Worm (Caenorhabditis elegans): ENCODE data around the gene F18A1.7.
A peak's percentile ranks its signal among the peaks of the same experiment; 100 is the strongest.

Gene F18A1.7

ce11 chrII:7669409-7669808 is 5.9 kb upstream of the F18A1.7 start (continued):
- TF ChIP-seq nhr-25 (tag; optimal IDR thresholded peaks at IDR 0.05; ENCODE audit: borderline replicate concordance, insufficient read depth) (peak; percentile 40), duxl-1 (tag; optimal IDR thresholded peaks at IDR 0.05; ENCODE audit: poor library complexity) (no peak), zfp-2 (tag; optimal IDR thresholded peaks at IDR 0.05) (no peak), aha-1 (tag) (peak; percentile 57), unc-39 (tag; optimal IDR thresholded peaks at IDR 0.05) (no peak), mdt-29 (GFP tag; IDR thresholded peaks at IDR 0.05) (no peak), mep-1 (tag; optimal IDR thresholded peaks at IDR 0.05) (peak; percentile 68), fkh-10 (GFP tag; optimal IDR thresholded peaks at IDR 0.05) (no peak), hif-1 (tag; optimal IDR thresholded peaks at IDR 0.05) (peak in 1 of 2 experiments; percentile 11), aly-2 (tag; optimal IDR thresholded peaks at IDR 0.05) (no peak), Y105C5A.15 (GFP tag; IDR thresholded peaks at IDR 0.05) (no peak), nhr-77 (tag; optimal IDR thresholded peaks at IDR 0.05) (peak; percentile 63), lin-39 (tag; optimal IDR thresholded peaks at IDR 0.05) (no peak), T20F7.1 (GFP tag; optimal IDR thresholded peaks at IDR 0.05) (no peak), php-3 (GFP tag; IDR thresholded peaks at IDR 0.05) (no peak), Y48G9A.11 (GFP tag; IDR thresholded peaks at IDR 0.05) (no peak), ZK337.2 (GFP tag; IDR thresholded peaks at IDR 0.05) (no peak), dpl-1 (GFP tag; optimal IDR thresholded peaks at IDR 0.05) (peak; percentile 18), rbr-2 (tag; optimal IDR thresholded peaks at IDR 0.05) (peak; percentile 48), spr-1 (tag; optimal IDR thresholded peaks at IDR 0.05) (no peak), nhr-42 (GFP tag; IDR thresholded peaks at IDR 0.05) (no peak), nhr-41 (GFP tag; IDR thresholded peaks at IDR 0.05) (no peak), Y75B8A.6 (GFP tag; IDR thresholded peaks at IDR 0.05) (no peak), ceh-82 (tag; optimal IDR thresholded peaks at IDR 0.05) (no peak), zag-1 (tag; optimal IDR thresholded peaks at IDR 0.05) (no peak), ceh-20 (GFP tag; IDR thresholded peaks at IDR 0.05) (no peak), fos-1 (tag; optimal IDR thresholded peaks at IDR 0.05) (no peak), F37D6.2 (tag; optimal IDR thresholded peaks at IDR 0.05) (no peak), mxl-2 (GFP tag; conservative IDR thresholded peaks at IDR 0.05) (no peak), ctbp-1 (GFP tag; IDR thresholded peaks at IDR 0.05) (no peak), nhr-102 (tag; optimal IDR thresholded peaks at IDR 0.05) (no peak), tra-1 (GFP tag; IDR thresholded peaks at IDR 0.05) (no peak), lin-1 (GFP tag; IDR thresholded peaks at IDR 0.05) (no peak), spr-3 (GFP tag; optimal IDR thresholded peaks at IDR 0.05) (no peak), dmd-8 (GFP tag; IDR thresholded peaks at IDR 0.05) (no peak), lsy-2 (tag; optimal IDR thresholded peaks at IDR 0.05) (peak in 1 of 2 experiments; percentile 58), ceh-62 (tag; optimal IDR thresholded peaks at IDR 0.05) (no peak), ztf-7 (tag; optimal IDR thresholded peaks at IDR 0.05) (no peak), unc-62 (GFP tag; optimal IDR thresholded peaks at IDR 0.05 in 1 of 2) (peak in 1 of 2 experiments; percentile 28), unc-62 (tag; optimal IDR thresholded peaks at IDR 0.05) (no peak), F49E8.2 (tag; optimal IDR thresholded peaks at IDR 0.05; ENCODE audit: borderline replicate concordance) (no peak), F10B5.3 (tag; optimal IDR thresholded peaks at IDR 0.05) (no peak), daf-8 (GFP tag; IDR thresholded peaks at IDR 0.05) (no peak), hlh-11 (tag; optimal IDR thresholded peaks at IDR 0.05) (peak; percentile 50), lir-3 (tag; optimal IDR thresholded peaks at IDR 0.05) (no peak), set-16 (GFP tag; IDR thresholded peaks at IDR 0.05) (no peak), ztf-11 (tag; optimal IDR thresholded peaks at IDR 0.05) (no peak), dve-1 (tag; optimal IDR thresholded peaks at IDR 0.05; ENCODE audit: insufficient read depth) (peak; percentile 50), mxl-3 (GFP tag; optimal IDR thresholded peaks at IDR 0.05) (peak; percentile 0), T26A8.4 (GFP tag; IDR thresholded peaks at IDR 0.05) (no peak), madf-5 (GFP tag; IDR thresholded peaks at IDR 0.05) (no peak), egl-43 (GFP tag; IDR thresholded peaks at IDR 0.05) (no peak), F26F4.8 (GFP tag; conservative IDR thresholded peaks at IDR 0.05) (no peak)

All from whole organism, L4 larva.